Fruit fly (Drosophila melanogaster): ENCODE results near the gene CG34140.

Gene CG34140

dm6 chr3L:203536-204135 is 19.4 kb upstream of the CG34140 start, which contains the start of gene NitFhit (continued):
- TF ChIP-seq Atf-2 (GFP tag; optimal IDR thresholded peaks at IDR 0.05) (no peak), TFAM (GFP tag; optimal IDR thresholded peaks at IDR 0.05) (no peak), CG17829 (tag; optimal IDR thresholded peaks at IDR 0.05) (no peak), Bdp1 (GFP tag; optimal IDR thresholded peaks at IDR 0.05) (no peak), CG7372 (GFP tag; IDR thresholded peaks at IDR 0.05) (no peak), mirr (GFP tag; optimal IDR thresholded peaks at IDR 0.05) (peak; percentile 10), Side (GFP tag; optimal IDR thresholded peaks at IDR 0.05) (no peak), CG15269 (tag; optimal IDR thresholded peaks at IDR 0.05) (no peak), CG32772 (GFP tag; IDR thresholded peaks at IDR 0.05) (no peak), CG8281 (tag; optimal IDR thresholded peaks at IDR 0.05) (no peak), ewg (GFP tag; optimal IDR thresholded peaks at IDR 0.05) (no peak), sug (tag; optimal IDR thresholded peaks at IDR 0.05) (peak; percentile 36), repo (GFP tag; optimal IDR thresholded peaks at IDR 0.05) (no peak), Ptx1 (GFP tag; IDR thresholded peaks at IDR 0.05) (no peak), CG13624 (GFP tag; optimal IDR thresholded peaks at IDR 0.05) (no peak), CG3065 (GFP tag; optimal IDR thresholded peaks at IDR 0.05) (no peak), Ssrp (tag; optimal IDR thresholded peaks at IDR 0.05) (no peak), oc (tag; optimal IDR thresholded peaks at IDR 0.05) (no peak), tio (GFP tag; optimal IDR thresholded peaks at IDR 0.05) (no peak), grn (GFP tag; optimal IDR thresholded peaks at IDR 0.05) (peak; percentile 91), slbo (GFP tag; IDR thresholded peaks at IDR 0.05) (0 out of 2 replicates have a peak, but pooled peaks have one; percentile 4), CG13894 (tag; optimal IDR thresholded peaks at IDR 0.05) (no peak), CG18262 (tag; optimal IDR thresholded peaks at IDR 0.05) (no peak), rib (GFP tag; IDR thresholded peaks at IDR 0.05) (no peak), bigmax (GFP tag; optimal IDR thresholded peaks at IDR 0.05) (no peak), da (GFP tag; optimal IDR thresholded peaks at IDR 0.05) (no peak), CG10274 (GFP tag; optimal IDR thresholded peaks at IDR 0.05) (no peak), dpn (GFP tag; optimal IDR thresholded peaks at IDR 0.05) (no peak), sim (GFP tag; IDR thresholded peaks at IDR 0.05) (no peak), danr (GFP tag; IDR thresholded peaks at IDR 0.05) (no peak), CG11723 (GFP tag; optimal IDR thresholded peaks at IDR 0.05) (no peak), CG7963 (GFP tag; IDR thresholded peaks at IDR 0.05; ENCODE audit: partially characterized antibody) (no peak), Dek (tag; optimal IDR thresholded peaks at IDR 0.05) (no peak), CG14050 (GFP tag; IDR thresholded peaks at IDR 0.05) (no peak), Kr (GFP tag; optimal IDR thresholded peaks at IDR 0.05) (no peak), CG12219 (GFP tag; optimal IDR thresholded peaks at IDR 0.05) (no peak), sob (GFP tag; IDR thresholded peaks at IDR 0.05) (no peak), dm (GFP tag; optimal IDR thresholded peaks at IDR 0.05) (no peak), ara (GFP tag; IDR thresholded peaks at IDR 0.05) (no peak), CHES-1-like (GFP tag; optimal IDR thresholded peaks at IDR 0.05) (peak; percentile 5), ken (GFP tag; IDR thresholded peaks at IDR 0.05) (no peak), fru (optimal IDR thresholded peaks at IDR 0.05) (no peak), CG13775 (GFP tag; optimal IDR thresholded peaks at IDR 0.05) (no peak), CG34376 (GFP tag; optimal IDR thresholded peaks at IDR 0.05) (peak; percentile 39), pzg (GFP tag; optimal IDR thresholded peaks at IDR 0.05) (peak; percentile 65), eve (GFP tag; optimal IDR thresholded peaks at IDR 0.05) (no peak), otp (GFP tag; IDR thresholded peaks at IDR 0.05) (no peak), her (GFP tag; optimal IDR thresholded peaks at IDR 0.05) (no peak), cg (GFP tag; optimal IDR thresholded peaks at IDR 0.05) (no peak), hth (optimal IDR thresholded peaks at IDR 0.05) (no peak), stwl (tag; optimal IDR thresholded peaks at IDR 0.05) (peak; percentile 31), CG34224 (GFP tag; IDR thresholded peaks at IDR 0.05; ENCODE audit: partially characterized antibody) (no peak)

All from whole organism, embryonic.